Fruit fly (Drosophila melanogaster) whole organism, embryonic: ENCODE measurements around the gene pr.

Experiments
- Antp ChIP-seq: fragments of 200-800 bp; sonication (Bioruptor generic); optimal IDR thresholded peaks from 3 replicates; lab custom pipeline; 2016; ENCODE audit warnings: missing biosample characterization, missing genetic modification characterization
- Atf6 ChIP-seq: fragments of 200-800 bp; sonication (Bioruptor generic); IDR thresholded peaks from 2 replicates; pipeline ENCODE4 v1.3.6; 2022; ENCODE audit warnings: missing biosample characterization, missing genetic modification characterization
- CG10209 ChIP-seq: fragments of 200-800 bp; sonication (Bioruptor generic); optimal IDR thresholded peaks from 3 replicates; lab custom pipeline; 2017; ENCODE audit warnings: missing biosample characterization, mild to moderate bottlenecking, missing genetic modification characterization, missing genetic modification reagents
- CG11504 ChIP-seq: fragments of 200-800 bp; sonication (Bioruptor generic); optimal IDR thresholded peaks from 3 replicates; lab custom pipeline; 2019; ENCODE audit warnings: missing biosample characterization, mild to moderate bottlenecking, missing genetic modification characterization, moderate library complexity
- CG13296 ChIP-seq: fragments of 200-800 bp; sonication (Bioruptor generic); optimal IDR thresholded peaks from 3 replicates; lab custom pipeline; 2018; ENCODE audit warnings: missing biosample characterization, mild to moderate bottlenecking, missing genetic modification characterization
- CG15514 ChIP-seq: fragments of 200-800 bp; sonication (Bioruptor generic); optimal IDR thresholded peaks from 3 replicates; lab custom pipeline; 2017; ENCODE audit warnings: missing biosample characterization, missing genetic modification characterization, mild to moderate bottlenecking, moderate library complexity, missing genetic modification reagents
- CG2202 ChIP-seq: fragments of 200-800 bp; sonication (Bioruptor generic); optimal IDR thresholded peaks from 2 replicates; lab custom pipeline; 2018; ENCODE audit warnings: missing biosample characterization, mild to moderate bottlenecking, missing genetic modification characterization
- CG2678 ChIP-seq: fragments of 200-800 bp; sonication (Bioruptor generic); optimal IDR thresholded peaks from 3 replicates; lab custom pipeline; 2019; ENCODE audit warnings: missing biosample characterization, mild to moderate bottlenecking, missing genetic modification characterization, moderate library complexity
- CG32532 ChIP-seq: fragments of 200-800 bp; sonication (Bioruptor generic); IDR thresholded peaks from 2 replicates; pipeline ENCODE4 v1.3.6; 2022; ENCODE audit warnings: missing biosample characterization, missing genetic modification characterization
- CG34376 ChIP-seq: fragments of 200-800 bp; sonication (Bioruptor generic); optimal IDR thresholded peaks from 2 replicates; lab custom pipeline; 2018; ENCODE audit warnings: missing biosample characterization, mild to moderate bottlenecking, missing genetic modification characterization
- CG4424 ChIP-seq: fragments of 200-800 bp; sonication (Bioruptor generic); optimal IDR thresholded peaks from 3 replicates; lab custom pipeline; 2016; ENCODE audit warnings: missing biosample characterization, missing genetic modification characterization
- CG4820 ChIP-seq: fragments of 200-800 bp; sonication (Bioruptor generic); optimal IDR thresholded peaks from 3 replicates; lab custom pipeline; 2016; ENCODE audit warnings: missing biosample characterization, missing genetic modification characterization
- CG7372 ChIP-seq: fragments of 200-800 bp; sonication (Bioruptor generic); IDR thresholded peaks from 2 replicates; pipeline ENCODE4 v1.3.6; 2022; ENCODE audit warnings: missing biosample characterization, missing genetic modification characterization
- CG9797 ChIP-seq: fragments of 200-800 bp; sonication (Bioruptor generic); optimal IDR thresholded peaks from 3 replicates; lab custom pipeline; 2018; ENCODE audit warnings: missing biosample characterization, mild to moderate bottlenecking, missing genetic modification characterization
- Hmr ChIP-seq: fragments of 200-800 bp; sonication (Bioruptor generic); optimal IDR thresholded peaks from 3 replicates; lab custom pipeline; 2017; ENCODE audit warnings: mild to moderate bottlenecking, missing biosample characterization, missing genetic modification reagents, missing genetic modification characterization
- MTF-1 ChIP-seq: fragments of 200-800 bp; sonication (Bioruptor generic); optimal IDR thresholded peaks from 2 replicates; lab custom pipeline; 2018; ENCODE audit warnings: missing biosample characterization, mild to moderate bottlenecking, missing genetic modification characterization, borderline replicate concordance
- Mad ChIP-seq: fragments of 200-800 bp; sonication (Bioruptor generic); optimal IDR thresholded peaks from 2 replicates; lab custom pipeline; 2016; ENCODE audit warnings: missing biosample characterization, missing genetic modification characterization
- Med ChIP-seq: fragments of 200-800 bp; sonication (Bioruptor generic); peaks from one replicate; lab custom pipeline; 2016; ENCODE audit warnings: missing biosample characterization, missing genetic modification characterization, mild to moderate bottlenecking, inconsistent platforms, moderate library complexity
- PHDP ChIP-seq: fragments of 200-800 bp; sonication (Bioruptor generic); optimal IDR thresholded peaks from 3 replicates; lab custom pipeline; 2018; ENCODE audit warnings: missing biosample characterization, mild to moderate bottlenecking, missing genetic modification characterization, moderate library complexity
- Sin3A ChIP-seq: fragments of >200 bp; optimal IDR thresholded peaks from 2 replicates; lab custom pipeline; 2018
- Spps ChIP-seq: fragments of 200-800 bp; sonication (Bioruptor generic); optimal IDR thresholded peaks from 2 replicates; lab custom pipeline; 2018; ENCODE audit warnings: missing biosample characterization, mild to moderate bottlenecking, missing genetic modification characterization
- Tbp ChIP-seq: fragments of >200 bp; optimal IDR thresholded peaks from 2 replicates; lab custom pipeline; 2018; ENCODE audit warnings: missing biosample characterization, missing genetic modification characterization
- Trl ChIP-seq, 3 experiments: fragments of >200 bp in 2 of 3; fragments of 200-800 bp in 1 of 3; sonication (Bioruptor generic) in 1 of 3; optimal IDR thresholded peaks; 2 replicates in 1 of 3; 3 replicates in 2 of 3; lab custom pipeline; 2016 to 2017; ENCODE audit warnings: missing biosample characterization in 1 of 3, missing genetic modification characterization in 1 of 3
- Xrp1 ChIP-seq: fragments of 200-800 bp; sonication (Bioruptor generic); IDR thresholded peaks from 2 replicates; pipeline ENCODE4 v1.3.6; 2022; ENCODE audit warnings: missing biosample characterization, missing genetic modification characterization
- abd-A ChIP-seq: fragments of 200-800 bp; sonication (Bioruptor generic); optimal IDR thresholded peaks from 3 replicates; lab custom pipeline; 2019; ENCODE audit warnings: missing biosample characterization, mild to moderate bottlenecking, missing genetic modification characterization, moderate library complexity
- ap ChIP-seq: fragments of 200-800 bp; sonication (Bioruptor generic); IDR thresholded peaks from 2 replicates; pipeline ENCODE4 v1.3.6; 2022; ENCODE audit warnings: missing biosample characterization, missing genetic modification characterization
- bowl ChIP-seq: fragments of 200-800 bp; sonication (Bioruptor generic); IDR thresholded peaks from 2 replicates; pipeline ENCODE4 v1.3.6; 2022; ENCODE audit warnings: missing biosample characterization, missing genetic modification characterization
- chinmo ChIP-seq: fragments of 200-800 bp; sonication (Bioruptor generic); IDR thresholded peaks from 4 replicates; pipeline ENCODE4 v1.3.6; 2022; ENCODE audit warnings: missing biosample characterization, missing genetic modification characterization; ENCODE audit not compliant: partially characterized antibody
- crp ChIP-seq, 2 experiments: fragments of 200-800 bp; sonication (Bioruptor generic); optimal IDR thresholded peaks; 2 replicates in 1 of 2; 3 replicates in 1 of 2; lab custom pipeline; 2017; ENCODE audit warnings: missing biosample characterization in 2 of 2, missing genetic modification characterization in 2 of 2, mild to moderate bottlenecking in 1 of 2, moderate library complexity in 1 of 2
- cwo ChIP-seq: fragments of 200-800 bp; sonication (Bioruptor generic); optimal IDR thresholded peaks from 3 replicates; lab custom pipeline; 2017; ENCODE audit warnings: missing biosample characterization, missing genetic modification characterization, mild to moderate bottlenecking, moderate library complexity, missing genetic modification reagents
- en ChIP-seq: fragments of 200-800 bp; sonication (Bioruptor generic); optimal IDR thresholded peaks from 2 replicates; lab custom pipeline; 2016; ENCODE audit warnings: missing biosample characterization, missing genetic modification characterization
- gsb ChIP-seq: fragments of 200-800 bp; sonication (Bioruptor generic); IDR thresholded peaks from 2 replicates; pipeline ENCODE4 v1.3.6; 2022; ENCODE audit warnings: missing biosample characterization, missing genetic modification characterization
- insv ChIP-seq, 2 experiments: fragments of 200-800 bp; sonication (Bioruptor generic); optimal IDR thresholded peaks; 3 replicates each; lab custom pipeline; 2016 to 2018; ENCODE audit warnings: missing biosample characterization in 2 of 2, missing genetic modification characterization in 2 of 2
- inv ChIP-seq: fragments of 200-800 bp; sonication (Bioruptor generic); IDR thresholded peaks from 2 replicates; pipeline ENCODE4 v1.3.6; 2022; ENCODE audit warnings: missing biosample characterization, missing genetic modification characterization; ENCODE audit not compliant: partially characterized antibody
- ken ChIP-seq: fragments of 200-800 bp; sonication (Bioruptor generic); IDR thresholded peaks from 3 replicates; pipeline ENCODE4 v1.3.6; 2022; ENCODE audit warnings: missing biosample characterization, missing genetic modification characterization
- klu ChIP-seq: fragments of 200-800 bp; sonication (Bioruptor generic); IDR thresholded peaks from 2 replicates; pipeline ENCODE4 v1.3.6; 2022; ENCODE audit warnings: missing biosample characterization, missing genetic modification characterization
- lmd ChIP-seq: fragments of 200-800 bp; sonication (Bioruptor generic); IDR thresholded peaks from 2 replicates; pipeline ENCODE4 v1.3.6; 2022; ENCODE audit warnings: missing biosample characterization, missing genetic modification characterization
- lola ChIP-seq, 3 experiments: fragments of >200 bp in 2 of 3; fragments of 200-800 bp in 1 of 3; sonication (Bioruptor generic) in 1 of 3; optimal IDR thresholded peaks; 2 replicates each; lab custom pipeline; 2017 to 2019; ENCODE audit warnings: missing biosample characterization in 3 of 3, missing genetic modification characterization in 3 of 3, mild to moderate bottlenecking in 1 of 3, moderate library complexity in 1 of 3
- maf-S ChIP-seq: fragments of 200-800 bp; sonication (Bioruptor generic); optimal IDR thresholded peaks from 2 replicates; lab custom pipeline; 2016; ENCODE audit warnings: missing biosample characterization, missing genetic modification characterization
- nom ChIP-seq: fragments of 200-800 bp; sonication (Bioruptor generic); optimal IDR thresholded peaks from 2 replicates; lab custom pipeline; 2017; ENCODE audit warnings: missing biosample characterization, missing genetic modification characterization, mild to moderate bottlenecking, moderate library complexity, missing genetic modification reagents
- pho ChIP-seq: fragments of 200-800 bp; sonication (Bioruptor generic); optimal IDR thresholded peaks from 2 replicates; lab custom pipeline; 2016; ENCODE audit warnings: missing biosample characterization, missing genetic modification characterization
- psq ChIP-seq: fragments of 200-800 bp; sonication (Bioruptor generic); optimal IDR thresholded peaks from 2 replicates; lab custom pipeline; 2017; ENCODE audit warnings: missing biosample characterization, missing genetic modification characterization
- ro ChIP-seq: fragments of 200-800 bp; sonication (Bioruptor generic); IDR thresholded peaks from 2 replicates; pipeline ENCODE4 v1.3.6; 2022; ENCODE audit warnings: missing biosample characterization, missing genetic modification characterization
- schlank ChIP-seq: fragments of 200-800 bp; sonication (Bioruptor generic); optimal IDR thresholded peaks from 2 replicates; lab custom pipeline; 2018; ENCODE audit warnings: missing biosample characterization, mild to moderate bottlenecking, missing genetic modification characterization
- scrt ChIP-seq: fragments of 200-800 bp; sonication (Bioruptor generic); optimal IDR thresholded peaks from 2 replicates; lab custom pipeline; 2018; ENCODE audit warnings: missing biosample characterization, mild to moderate bottlenecking, missing genetic modification characterization, moderate library complexity
- sqz ChIP-seq: fragments of 200-800 bp; sonication (Bioruptor generic); optimal IDR thresholded peaks from 3 replicates; lab custom pipeline; 2018; ENCODE audit warnings: missing biosample characterization, mild to moderate bottlenecking, missing genetic modification characterization
- stc ChIP-seq: fragments of 200-800 bp; sonication (Bioruptor generic); IDR thresholded peaks from 2 replicates; pipeline ENCODE4 v1.3.6; 2022; ENCODE audit warnings: missing biosample characterization, missing genetic modification characterization
- tap ChIP-seq: fragments of 200-800 bp; optimal IDR thresholded peaks from 3 replicates; lab custom pipeline; 2019; ENCODE audit warnings: missing biosample characterization, mild to moderate bottlenecking, missing genetic modification characterization, moderate library complexity
- vfl ChIP-seq: fragments of 200-800 bp; sonication (Bioruptor generic); optimal IDR thresholded peaks from 2 replicates; lab custom pipeline; 2016; ENCODE audit warnings: missing biosample characterization, missing genetic modification characterization
- z ChIP-seq: fragments of 200-800 bp; sonication (Bioruptor generic); IDR thresholded peaks from 3 replicates; pipeline ENCODE4 v1.3.6; 2022; ENCODE audit warnings: missing biosample characterization, missing genetic modification characterization
- zen ChIP-seq: fragments of 200-800 bp; sonication (Bioruptor generic); optimal IDR thresholded peaks from 3 replicates; lab custom pipeline; 2018; ENCODE audit warnings: missing biosample characterization, mild to moderate bottlenecking, missing genetic modification characterization, moderate library complexity

The pr gene

dm6 chr2L:20078880-20079279 is 3.6 kb upstream of the pr start (continued):
- TF ChIP-seq scrt (GFP tag; lab: Kevin White, UChicago) (no peak), maf-S (no peak), crp (GFP tag; optimal IDR thresholded peaks at IDR 0.05; lab: Kevin White, UChicago) (no peak), bowl (GFP tag; lab: Robert Waterston, UW) (no peak), CG4820 (GFP tag; lab: Kevin White, UChicago) (no peak), CG10209 (GFP tag; lab: Kevin White, UChicago) (peak; percentile 7), CG7372 (GFP tag; lab: Robert Waterston, UW) (no peak), CG15514 (peak; percentile 21), CG2202 (tag; lab: Kevin White, UChicago) (no peak), z (GFP tag; lab: Robert Waterston, UW) (no peak), Spps (no peak), Mad (GFP tag; lab: Kevin White, UChicago) (no peak), Trl (optimal IDR thresholded peaks at IDR 0.05; lab: Kevin White, UChicago) (no peak), Trl (GFP tag; optimal IDR thresholded peaks at IDR 0.05; lab: Kevin White, UChicago) (peak; percentile 31), ro (GFP tag; lab: Robert Waterston, UW) (no peak), zen (tag; lab: Kevin White, UChicago) (no peak), CG32532 (GFP tag; lab: Robert Waterston, UW) (no peak), gsb (GFP tag; lab: Robert Waterston, UW) (no peak), Atf6 (GFP tag; lab: Robert Waterston, UW) (peak; percentile 41; the same call in 1 of the 2 replicates), CG4424 (GFP tag; lab: Kevin White, UChicago) (no peak), Antp (no peak), inv (GFP tag; lab: Robert Waterston, UW) (no peak), Xrp1 (0 out of 2 replicates have a peak, but pooled peaks have one; percentile 25), sqz (GFP tag; lab: Kevin White, UChicago) (no peak), CG2678 (tag; lab: Kevin White, UChicago) (peak; percentile 46), en (GFP tag; lab: Kevin White, UChicago) (peak; percentile 12), CG34376 (no peak), abd-A (tag; lab: Kevin White, UChicago) (no peak), tap (tag; lab: Kevin White, UChicago) (no peak), klu (GFP tag; lab: Robert Waterston, UW) (0 out of 2 replicates have a peak, but pooled peaks have one; percentile 28), nom (GFP tag; lab: Kevin White, UChicago) (no peak), insv (GFP tag; optimal IDR thresholded peaks at IDR 0.05; lab: Kevin White, UChicago) (no peak), ap (GFP tag; lab: Robert Waterston, UW) (no peak), CG9797 (GFP tag; lab: Kevin White, UChicago) (no peak), CG11504 (peak; percentile 23), schlank (tag; lab: Kevin White, UChicago) (no peak), chinmo (GFP tag; lab: Robert Waterston, UW) (no peak), MTF-1 (GFP tag; lab: Kevin White, UChicago) (no peak), PHDP (tag; lab: Kevin White, UChicago) (no peak), Tbp (no peak), lmd (GFP tag; lab: Robert Waterston, UW) (peak; percentile 37), pho (GFP tag; lab: Kevin White, UChicago) (peak; percentile 56), ken (GFP tag; lab: Robert Waterston, UW) (no peak), cwo (GFP tag; lab: Kevin White, UChicago) (peak; percentile 54), psq (no peak), CG13296 (GFP tag; lab: Kevin White, UChicago) (no peak), Med (peak; percentile 47), vfl (GFP tag; lab: Kevin White, UChicago) (no peak), Sin3A (lab: Kevin White, UChicago) (no peak), stc (GFP tag; lab: Robert Waterston, UW) (no peak), lola (GFP tag; optimal IDR thresholded peaks at IDR 0.05; lab: Kevin White, UChicago) (no peak), Hmr (GFP tag; lab: Kevin White, UChicago) (peak; percentile 44)
